Worm (Caenorhabditis elegans): ENCODE measurements around the gene W03G11.3.

DNA sequence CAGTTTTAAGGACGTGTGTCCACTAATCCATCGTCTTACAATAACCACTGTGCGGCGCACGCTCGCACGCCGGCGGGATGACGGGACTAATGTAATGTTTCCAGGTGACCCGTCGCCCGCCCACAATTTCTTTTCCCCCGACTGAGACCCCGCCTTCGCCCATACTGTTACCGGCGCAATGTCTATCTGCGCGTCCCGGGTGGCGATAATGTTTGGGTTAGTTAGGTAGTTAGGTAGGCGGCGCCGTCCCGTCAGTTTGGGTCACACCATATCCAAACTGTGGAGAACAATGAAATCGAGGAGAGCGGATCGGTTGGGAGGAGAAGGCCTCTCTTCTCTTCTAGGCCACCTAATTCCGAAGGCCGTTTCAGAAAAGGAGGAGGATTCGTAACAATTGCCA is 17.3 kb downstream of the W03G11.3 start:
- TF ChIP-seq scrt-1 (GFP tag; IDR thresholded peaks at IDR 0.05), result no peak
- no peak for TF ChIP-seq ama-1 (optimal IDR thresholded peaks at IDR 0.05)

Measured in whole organism, early embryonic.